Worm (Caenorhabditis elegans) whole organism, midembryonic: ENCODE measurements around the gene Y43F8B.12.

Experiments
- T22C8.4 ChIP-seq: fragments of 200-800 bp; sonication (Bioruptor generic); IDR thresholded peaks from 2 replicates; pipeline ENCODE4 v1.3.6; 2022; ENCODE audit warnings: missing genetic modification characterization, missing compliant biosample characterization
- cog-1 ChIP-seq: sonication (generic microtip); optimal IDR thresholded peaks from 2 replicates; lab custom pipeline; 2016; ENCODE audit warnings: missing genetic modification characterization, missing compliant biosample characterization
- flt-1 ChIP-seq: fragments of 200-800 bp; sonication (Bioruptor generic); IDR thresholded peaks from 2 replicates; pipeline ENCODE4 v1.3.6; 2022; ENCODE audit warnings: missing genetic modification characterization, missing compliant biosample characterization
- klf-2 ChIP-seq: fragments of 200-800 bp; sonication (Bioruptor generic); conservative IDR thresholded peaks from 2 replicates; pipeline ENCODE4 v1.3.6; 2022; ENCODE audit warnings: missing genetic modification reagents, missing genetic modification characterization, missing compliant biosample characterization
- med-1 ChIP-seq: sonication (generic microtip); optimal IDR thresholded peaks from 2 replicates; lab custom pipeline; 2017; ENCODE audit warnings: missing genetic modification characterization, mild to moderate bottlenecking, missing compliant biosample characterization, antibody characterized with exemption, missing genetic modification reagents; ENCODE audit not compliant: insufficient read depth
- ref-1 ChIP-seq: fragments of 200-800 bp; sonication (Bioruptor generic); conservative IDR thresholded peaks from 2 replicates; pipeline ENCODE4 v1.3.6; 2022; ENCODE audit warnings: missing genetic modification reagents, missing genetic modification characterization, missing compliant biosample characterization
- tab-1 ChIP-seq: fragments of 200-800 bp; sonication (Bioruptor generic); IDR thresholded peaks from 2 replicates; pipeline ENCODE4 v1.3.6; 2022; ENCODE audit warnings: missing genetic modification characterization, missing compliant biosample characterization
- ztf-23 ChIP-seq: fragments of 200-800 bp; sonication (Bioruptor generic); IDR thresholded peaks from 2 replicates; pipeline ENCODE4 v1.3.6; 2022; ENCODE audit warnings: missing genetic modification reagents, missing genetic modification characterization, missing compliant biosample characterization
- ztf-29 ChIP-seq: fragments of 200-800 bp; sonication (Bioruptor generic); IDR thresholded peaks from 2 replicates; pipeline ENCODE4 v1.3.6; 2022; ENCODE audit warnings: missing genetic modification reagents, missing genetic modification characterization, missing compliant biosample characterization

Y43F8B.12 gene

ce11 chrV:19502579-19503151, 34.5 kb downstream of the Y43F8B.12 start, which contains the start of gene Y43F8B.3:
Y43F8B.3 (plus strand) TSS chrV:19503101.
- TF ChIP-seq med-1 (GFP tag; lab: Kevin White, UChicago) (no peak), ztf-29 (GFP tag; lab: Robert Waterston, UW) (peak; percentile 58), ref-1 (GFP tag; lab: Robert Waterston, UW) (no peak), ztf-23 (no peak)

ce11 chrV:19509061-19509460, 40.9 kb downstream of the Y43F8B.12 start:
- TF ChIP-seq klf-2 (GFP tag; lab: Robert Waterston, UW), result no peak
- no peak for TF ChIP-seq tab-1 (GFP tag; lab: Robert Waterston, UW)
- no peak for TF ChIP-seq ztf-29 (GFP tag; lab: Robert Waterston, UW)
- TF ChIP-seq T22C8.4 (GFP tag; lab: Robert Waterston, UW), result no peak
- no peak for TF ChIP-seq ref-1 (GFP tag; lab: Robert Waterston, UW)
- no peak for TF ChIP-seq flt-1 (GFP tag; lab: Robert Waterston, UW)

DNA sequence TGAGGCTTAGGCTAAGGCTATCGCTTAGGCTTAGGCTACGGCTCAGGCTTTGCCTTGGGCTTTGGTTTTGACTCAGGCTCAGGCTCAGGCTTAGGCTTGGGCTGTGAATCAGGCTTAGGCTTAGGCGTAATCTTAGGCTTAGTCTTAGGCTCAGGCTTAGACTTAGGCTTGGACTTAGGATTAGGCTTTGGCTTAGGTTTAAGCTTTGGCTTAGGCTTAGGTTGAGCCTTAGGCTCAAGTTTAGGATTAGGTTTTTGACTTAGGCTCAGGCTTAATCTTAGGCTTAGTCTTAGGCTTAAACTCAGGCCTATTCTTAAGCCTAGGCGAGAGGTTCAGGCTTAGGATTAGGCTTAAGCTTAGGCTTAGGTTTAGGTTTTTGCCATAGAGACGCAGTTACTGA, 42.2 kb downstream of the Y43F8B.12 start:
- TF ChIP-seq T22C8.4 (GFP tag; lab: Robert Waterston, UW) (no peak), cog-1 (tag; lab: Kevin White, UChicago) (no peak)

ce11 chrV:19510925-19511324, 42.7 kb downstream of the Y43F8B.12 start:
- TF ChIP-seq klf-2 (GFP tag; lab: Robert Waterston, UW) (no peak), med-1 (GFP tag; lab: Kevin White, UChicago) (no peak), tab-1 (GFP tag; lab: Robert Waterston, UW) (no peak), cog-1 (tag; lab: Kevin White, UChicago) (no peak), T22C8.4 (GFP tag; lab: Robert Waterston, UW) (no peak), ref-1 (GFP tag; lab: Robert Waterston, UW) (no peak), flt-1 (GFP tag; lab: Robert Waterston, UW) (no peak), ztf-23 (no peak), ztf-29 (GFP tag; lab: Robert Waterston, UW) (no peak)

- TF ChIP-seq ztf-29 (GFP tag; lab: Robert Waterston, UW) (peak; percentile 67; the same call in 1 of the 2 replicates), tab-1 (GFP tag; lab: Robert Waterston, UW) (no peak)
Measured at ce11 chrV:19512260-19512947, 44.2 kb downstream of the Y43F8B.12 start, which contains the start of gene Y43F8B.19. Y43F8B.19 (minus strand) TSS chrV:19512310.

DNA sequence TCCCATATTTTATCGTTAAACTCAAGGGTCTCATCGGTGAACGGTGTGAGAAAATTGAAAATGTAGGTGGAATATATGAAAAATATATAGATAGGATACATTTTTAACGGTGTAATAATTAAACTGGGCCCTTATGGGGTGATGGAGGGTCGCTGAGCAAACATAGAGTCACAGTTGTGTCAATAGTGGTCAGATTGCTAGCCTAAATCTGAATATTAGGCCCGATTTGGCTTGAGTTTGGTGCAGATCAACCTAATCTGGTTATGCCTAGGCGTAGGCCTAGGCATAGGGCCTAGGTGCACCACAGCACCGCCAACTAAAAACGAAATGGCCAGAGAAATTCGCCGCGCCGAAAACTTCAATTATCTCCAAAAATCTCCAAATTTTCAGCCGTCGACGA, 45.4 kb downstream of the Y43F8B.12 start, which contains the start of gene phy-4:
TSS of gene phy-4 (minus strand) at position 101 of the 400 bp plus-strand sequence.
- TF ChIP-seq ref-1 (GFP tag; lab: Robert Waterston, UW) (no peak), med-1 (GFP tag; lab: Kevin White, UChicago) (no peak), cog-1 (tag; lab: Kevin White, UChicago) (no peak), ztf-23 (no peak), ztf-29 (GFP tag; lab: Robert Waterston, UW) (no peak), flt-1 (GFP tag; lab: Robert Waterston, UW) (no peak), klf-2 (GFP tag; lab: Robert Waterston, UW) (no peak)

DNA sequence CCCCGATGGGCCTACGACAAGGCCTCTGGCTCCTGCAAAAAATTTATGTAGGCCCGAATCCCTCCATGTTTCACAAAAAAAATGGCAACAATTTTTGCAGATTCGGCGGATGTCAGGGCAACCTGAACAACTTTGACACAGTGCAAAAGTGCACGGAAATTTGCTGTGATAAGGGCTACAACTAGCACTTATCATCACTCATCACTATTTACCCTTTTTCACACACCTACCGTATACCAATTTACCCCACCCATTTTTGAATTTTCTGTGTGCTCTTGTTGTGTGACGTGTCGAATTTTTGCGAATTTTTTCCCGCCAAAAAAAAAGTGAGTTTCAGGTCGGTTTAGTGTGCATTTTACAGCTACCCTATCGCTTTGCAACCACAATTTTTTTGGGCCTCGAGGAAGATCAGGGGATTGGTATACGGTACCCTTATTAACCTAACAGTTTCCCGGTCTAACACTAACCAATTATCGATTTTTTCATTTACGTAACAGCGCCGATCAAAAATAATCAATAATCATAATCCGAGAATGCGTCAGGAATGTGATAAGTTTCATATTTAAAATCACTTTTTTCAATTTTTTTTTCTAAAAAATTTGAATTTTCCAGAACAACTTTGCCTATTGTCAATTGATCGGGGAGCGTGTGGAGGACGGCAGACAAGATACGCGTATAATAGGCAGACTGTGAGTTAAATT, 50.4 kb downstream of the Y43F8B.12 start:
- TF ChIP-seq ref-1 (GFP tag; lab: Robert Waterston, UW), result no peak
- TF ChIP-seq tab-1 (GFP tag; lab: Robert Waterston, UW), result no peak
- no peak for TF ChIP-seq ztf-23
- no peak for TF ChIP-seq ztf-29 (GFP tag; lab: Robert Waterston, UW)
- TF ChIP-seq T22C8.4 (GFP tag; lab: Robert Waterston, UW), result peak; percentile 68
- no peak for TF ChIP-seq cog-1 (tag; lab: Kevin White, UChicago)
- no peak for TF ChIP-seq flt-1 (GFP tag; lab: Robert Waterston, UW)
- TF ChIP-seq klf-2 (GFP tag; lab: Robert Waterston, UW), result no peak
- TF ChIP-seq med-1 (GFP tag; lab: Kevin White, UChicago), result no peak
